Worm (Caenorhabditis elegans) whole organism, late embryonic: ENCODE data around the gene unc-77.

Experiments
- ama-1 ChIP-seq: fragments of 150-350 bp; optimal IDR thresholded peaks from 2 replicates; lab custom pipeline; 2014
- che-1 ChIP-seq: sonication (generic microtip); optimal IDR thresholded peaks from 2 replicates; lab custom pipeline; 2016; ENCODE audit warnings: mild to moderate bottlenecking, missing genetic modification characterization, missing compliant biosample characterization
- elt-2 ChIP-seq: sonication (generic microtip); optimal IDR thresholded peaks from 2 replicates; lab custom pipeline; 2016; ENCODE audit warnings: missing genetic modification reagents, missing genetic modification characterization, missing compliant biosample characterization
- ets-4 ChIP-seq: sonication (generic microtip); optimal IDR thresholded peaks from 2 replicates; lab custom pipeline; 2016; ENCODE audit warnings: missing genetic modification characterization, missing compliant biosample characterization
- hlh-6 ChIP-seq: sonication (generic microtip); optimal IDR thresholded peaks from 2 replicates; lab custom pipeline; 2016; ENCODE audit warnings: missing genotype, missing genetic modification characterization, missing compliant biosample characterization
- nhr-11 ChIP-seq: fragments of 150-350 bp; optimal IDR thresholded peaks from 2 replicates; lab custom pipeline; 2014; ENCODE audit warnings: missing biosample characterization, missing genetic modification characterization
- pqm-1 ChIP-seq: sonication (generic microtip); optimal IDR thresholded peaks from 2 replicates; lab custom pipeline; 2016; ENCODE audit warnings: missing genetic modification characterization, missing compliant biosample characterization
- pros-1 ChIP-seq: fragments of 150-350 bp; optimal IDR thresholded peaks from 2 replicates; lab custom pipeline; 2014; ENCODE audit warnings: missing biosample characterization, missing genetic modification reagents, missing genetic modification characterization
- rnt-1 ChIP-seq: sonication (generic microtip); optimal IDR thresholded peaks from 2 replicates; lab custom pipeline; 2016; ENCODE audit warnings: missing genetic modification characterization, missing compliant biosample characterization
- sox-4 ChIP-seq: sonication (generic microtip); optimal IDR thresholded peaks from 2 replicates; lab custom pipeline; 2017; ENCODE audit warnings: mild to moderate bottlenecking, missing genetic modification characterization, inconsistent platforms, missing compliant biosample characterization
- tbx-7 ChIP-seq: sonication (generic microtip); optimal IDR thresholded peaks from 2 replicates; lab custom pipeline; 2016; ENCODE audit warnings: missing genotype, missing genetic modification characterization, missing compliant biosample characterization

DNA sequence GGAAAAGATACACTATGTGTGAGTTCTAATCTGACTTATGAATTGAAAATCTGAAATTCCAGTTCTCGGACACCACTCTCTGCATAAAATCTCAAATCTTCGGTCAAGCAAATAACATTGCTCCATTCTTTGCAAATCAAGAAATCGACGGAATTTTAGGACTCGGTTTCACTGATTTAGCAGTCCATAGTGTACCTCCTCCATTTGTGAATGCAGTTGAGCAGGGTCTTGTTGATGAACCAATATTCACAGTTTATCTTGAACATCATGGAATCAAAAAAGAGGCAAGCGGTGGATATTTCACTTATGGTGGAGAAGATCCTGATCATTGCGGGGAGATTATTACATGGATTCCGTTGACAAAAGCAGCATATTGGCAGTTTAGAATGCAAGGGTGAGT lies 3.5 kb upstream of the unc-77 start:
- TF ChIP-seq hlh-6 (tag; lab: Kevin White, UChicago) (no peak), nhr-11 (tag; lab: Kevin White, UChicago) (no peak), ets-4 (tag; lab: Kevin White, UChicago) (no peak), pqm-1 (tag; lab: Kevin White, UChicago) (no peak), sox-4 (tag; lab: Kevin White, UChicago) (no peak), rnt-1 (tag; lab: Kevin White, UChicago) (no peak), pros-1 (tag; lab: Kevin White, UChicago) (no peak), tbx-7 (no peak), ama-1 (no peak), elt-2 (no peak), che-1 (tag; lab: Kevin White, UChicago) (no peak)
